Worm (Caenorhabditis elegans) whole organism, L2 larva: ENCODE measurements around the gene C06A8.8.

Experiments used
- alr-1 ChIP-seq: fragments of 150-350 bp; optimal IDR thresholded peaks from 2 replicates; lab custom pipeline; 2014; ENCODE audit warnings: missing biosample characterization, missing genetic modification characterization
- blmp-1 ChIP-seq: sonication (generic microtip); optimal IDR thresholded peaks from 2 replicates; lab custom pipeline; 2017; ENCODE audit warnings: missing genetic modification characterization, mild to moderate bottlenecking, missing compliant biosample characterization, antibody characterized with exemption, moderate library complexity; ENCODE audit not compliant: insufficient read depth
- ceh-16 ChIP-seq: fragments of 150-350 bp; optimal IDR thresholded peaks from 2 replicates; lab custom pipeline; 2014; ENCODE audit warnings: missing biosample characterization, missing genetic modification characterization
- ceh-82 ChIP-seq: fragments of 150-350 bp; optimal IDR thresholded peaks from 2 replicates; lab custom pipeline; 2014; ENCODE audit warnings: missing biosample characterization, missing genetic modification characterization
- elt-3 ChIP-seq: sonication (generic microtip); optimal IDR thresholded peaks from 2 replicates; lab custom pipeline; 2017; ENCODE audit warnings: missing biosample characterization, missing genetic modification characterization
- fos-1 ChIP-seq: fragments of 150-350 bp; optimal IDR thresholded peaks from 2 replicates; lab custom pipeline; 2014; ENCODE audit warnings: missing biosample characterization, missing genetic modification characterization
- lin-13 ChIP-seq: fragments of 150-350 bp; optimal IDR thresholded peaks from 2 replicates; lab custom pipeline; 2014; ENCODE audit warnings: missing biosample characterization, missing genetic modification reagents, missing genetic modification characterization
- nhr-10 ChIP-seq: sonication (generic microtip); optimal IDR thresholded peaks from 2 replicates; lab custom pipeline; 2017; ENCODE audit warnings: missing biosample characterization, missing genetic modification characterization
- nhr-129 ChIP-seq: fragments of 150-350 bp; optimal IDR thresholded peaks from 2 replicates; lab custom pipeline; 2014; ENCODE audit warnings: missing biosample characterization, missing genetic modification characterization
- nhr-21 ChIP-seq: fragments of 150-350 bp; optimal IDR thresholded peaks from 2 replicates; lab custom pipeline; 2014; ENCODE audit warnings: missing biosample characterization, missing genetic modification characterization
- nhr-237 ChIP-seq: fragments of 150-350 bp; optimal IDR thresholded peaks from 2 replicates; lab custom pipeline; 2014; ENCODE audit warnings: missing biosample characterization, missing genetic modification characterization
- skn-1 ChIP-seq: sonication (generic microtip); optimal IDR thresholded peaks from 2 replicates; lab custom pipeline; 2017; ENCODE audit warnings: missing biosample characterization, missing genetic modification characterization
- unc-62 ChIP-seq: fragments of 150-350 bp; optimal IDR thresholded peaks from 2 replicates; lab custom pipeline; 2014; ENCODE audit warnings: missing biosample characterization, missing genetic modification reagents, missing genetic modification characterization
- zag-1 ChIP-seq: fragments of 150-350 bp; optimal IDR thresholded peaks from 2 replicates; lab custom pipeline; 2014; ENCODE audit warnings: missing biosample characterization, missing genetic modification characterization

ce11 chrII:7770253-7770652 is 1.6 kb downstream of the C06A8.8 start:
- TF ChIP-seq lin-13 (no peak), ceh-82 (tag; lab: Kevin White, UChicago) (no peak), nhr-21 (tag; lab: Kevin White, UChicago) (no peak), blmp-1 (tag; lab: Kevin White, UChicago) (no peak), ceh-16 (no peak), nhr-10 (tag; lab: Kevin White, UChicago) (no peak), zag-1 (tag; lab: Kevin White, UChicago) (no peak), unc-62 (GFP tag; lab: Kevin White, UChicago) (no peak), fos-1 (tag; lab: Kevin White, UChicago) (no peak), alr-1 (no peak), nhr-237 (no peak), nhr-129 (tag; lab: Kevin White, UChicago) (no peak), elt-3 (tag; lab: Kevin White, UChicago) (no peak), skn-1 (no peak)
